Fruit fly (Drosophila melanogaster) Kc167 (cell line): ENCODE data around the gene CG1537.

Experiments used
- Myc ChIP-seq: fragments of >200 bp; optimal IDR thresholded peaks from 2 replicates; lab custom pipeline; 2017; ENCODE audit warnings: missing external identifiers
- Sin3A ChIP-seq: fragments of >200 bp; optimal IDR thresholded peaks from 2 replicates; lab custom pipeline; 2018; ENCODE audit warnings: missing external identifiers
- h ChIP-seq: fragments of >200 bp; optimal IDR thresholded peaks from 3 replicates; lab custom pipeline; 2018; ENCODE audit warnings: missing external identifiers
- insv ChIP-seq: fragments of >200 bp; optimal IDR thresholded peaks from 3 replicates; lab custom pipeline; 2018; ENCODE audit warnings: missing external identifiers
- psq ChIP-seq: fragments of >200 bp; optimal IDR thresholded peaks from 2 replicates; lab custom pipeline; 2017; ENCODE audit warnings: missing external identifiers
- ttk ChIP-seq: sonication (Bioruptor generic); optimal IDR thresholded peaks from 2 replicates; lab custom pipeline; 2017; ENCODE audit warnings: missing external identifiers

dm6 chrX:11081242-11081641 lies 18.3 kb upstream of the CG1537 start:
- no peak for TF ChIP-seq Myc (lab: Kevin White, UChicago)
- TF ChIP-seq h (lab: Kevin White, UChicago), result no peak
- no peak for TF ChIP-seq psq
- no peak for TF ChIP-seq insv (lab: Kevin White, UChicago)
- TF ChIP-seq ttk (lab: Kevin White, UChicago), result no peak
- TF ChIP-seq Sin3A (lab: Kevin White, UChicago), result no peak
